Fruit fly (Drosophila melanogaster): ENCODE results near the gene ICA69.

DNA sequence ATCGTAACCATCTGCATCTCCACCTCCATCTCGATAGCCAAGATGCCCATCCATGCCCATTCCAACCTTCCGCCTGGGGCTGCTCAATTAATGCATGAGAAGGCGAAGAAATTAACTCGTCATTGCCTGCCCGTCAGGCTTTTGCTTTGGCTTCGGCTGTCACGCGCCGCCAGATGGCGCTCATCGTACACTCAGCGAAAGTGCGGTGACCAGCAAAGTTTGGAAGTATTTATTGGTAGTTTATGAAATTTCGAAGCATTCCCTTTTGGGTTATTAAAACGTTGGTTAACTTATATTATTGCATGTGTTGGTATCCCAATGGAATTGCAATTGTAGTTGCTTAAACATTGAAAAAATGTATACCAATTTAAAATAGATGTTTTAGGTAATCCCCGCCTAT lies 41.0 kb upstream of the ICA69 start:
- TF ChIP-seq usp (GFP tag; optimal IDR thresholded peaks at IDR 0.05) (no peak), psq (optimal IDR thresholded peaks at IDR 0.05) (no peak)
